Fruit fly (Drosophila melanogaster) whole organism, embryonic: ENCODE results near the gene CG2540.

Source experiments
- Aef1 ChIP-seq: fragments of 200-800 bp; sonication (Bioruptor generic); IDR thresholded peaks from 3 replicates; pipeline ENCODE4 v1.3.6; 2022; ENCODE audit warnings: missing biosample characterization, missing genetic modification characterization
- B-H1 ChIP-seq: fragments of 200-800 bp; sonication (Bioruptor generic); IDR thresholded peaks from 3 replicates; pipeline ENCODE4 v1.3.6; 2022; ENCODE audit warnings: missing biosample characterization, missing genetic modification characterization
- CG11247 ChIP-seq: fragments of 200-800 bp; sonication (Bioruptor generic); IDR thresholded peaks from 2 replicates; pipeline ENCODE4 v1.3.6; 2022; ENCODE audit warnings: missing biosample characterization, missing genetic modification characterization
- CG13123 ChIP-seq: fragments of 200-800 bp; sonication (Bioruptor generic); optimal IDR thresholded peaks from 2 replicates; lab custom pipeline; 2016; ENCODE audit warnings: missing biosample characterization, missing genetic modification characterization
- CG13624 ChIP-seq: fragments of 200-800 bp; sonication (Bioruptor generic); optimal IDR thresholded peaks from 2 replicates; lab custom pipeline; 2016; ENCODE audit warnings: missing biosample characterization, missing genetic modification characterization
- CG15269 ChIP-seq: fragments of 200-800 bp; sonication (Bioruptor generic); optimal IDR thresholded peaks from 2 replicates; lab custom pipeline; 2018; ENCODE audit warnings: missing biosample characterization, mild to moderate bottlenecking, missing genetic modification characterization, moderate library complexity
- CG15601 ChIP-seq: fragments of 200-800 bp; sonication (Bioruptor generic); optimal IDR thresholded peaks from 3 replicates; lab custom pipeline; 2019; ENCODE audit warnings: missing biosample characterization, mild to moderate bottlenecking, missing genetic modification characterization, moderate library complexity
- CG1603 ChIP-seq: fragments of 200-800 bp; sonication (Bioruptor generic); optimal IDR thresholded peaks from 2 replicates; lab custom pipeline; 2019; ENCODE audit warnings: missing biosample characterization, mild to moderate bottlenecking, missing genetic modification characterization, moderate library complexity
- CG17912 ChIP-seq: fragments of 200-800 bp; sonication (Bioruptor generic); optimal IDR thresholded peaks from 2 replicates; lab custom pipeline; 2018; ENCODE audit warnings: missing biosample characterization, mild to moderate bottlenecking, missing genetic modification characterization
- CG2129 ChIP-seq: fragments of 200-800 bp; sonication (Bioruptor generic); IDR thresholded peaks from 2 replicates; pipeline ENCODE4 v1.3.6; 2022; ENCODE audit warnings: missing biosample characterization, missing genetic modification characterization; ENCODE audit not compliant: partially characterized antibody
- CG33213 ChIP-seq: fragments of 200-800 bp; sonication (Bioruptor generic); optimal IDR thresholded peaks from 3 replicates; lab custom pipeline; 2016; ENCODE audit warnings: missing biosample characterization, missing genetic modification characterization
- CG4424 ChIP-seq: fragments of 200-800 bp; sonication (Bioruptor generic); optimal IDR thresholded peaks from 3 replicates; lab custom pipeline; 2016; ENCODE audit warnings: missing biosample characterization, missing genetic modification characterization
- CG6765 ChIP-seq: fragments of 200-800 bp; sonication (Bioruptor generic); optimal IDR thresholded peaks from 3 replicates; lab custom pipeline; 2017; ENCODE audit warnings: missing biosample characterization, mild to moderate bottlenecking, missing genetic modification characterization
- CG6854 ChIP-seq: fragments of 200-800 bp; sonication (Bioruptor generic); optimal IDR thresholded peaks from 3 replicates; lab custom pipeline; 2017; ENCODE audit warnings: missing biosample characterization, mild to moderate bottlenecking, missing genetic modification characterization
- CG7372 ChIP-seq: fragments of 200-800 bp; sonication (Bioruptor generic); IDR thresholded peaks from 2 replicates; pipeline ENCODE4 v1.3.6; 2022; ENCODE audit warnings: missing biosample characterization, missing genetic modification characterization
- CG7745 ChIP-seq: fragments of 200-800 bp; sonication (Bioruptor generic); optimal IDR thresholded peaks from 2 replicates; lab custom pipeline; 2018; ENCODE audit warnings: missing biosample characterization, mild to moderate bottlenecking, missing genetic modification characterization, moderate library complexity
- CG7928 ChIP-seq: fragments of 200-800 bp; sonication (Bioruptor generic); optimal IDR thresholded peaks from 2 replicates; lab custom pipeline; 2017; ENCODE audit warnings: missing biosample characterization, mild to moderate bottlenecking, missing genetic modification characterization
- CG7987 ChIP-seq: fragments of 200-800 bp; sonication (Bioruptor generic); optimal IDR thresholded peaks from 2 replicates; lab custom pipeline; 2018; ENCODE audit warnings: missing biosample characterization, mild to moderate bottlenecking, missing genetic modification characterization, moderate library complexity
- CG8359 ChIP-seq: fragments of 200-800 bp; sonication (Bioruptor generic); optimal IDR thresholded peaks from 2 replicates; lab custom pipeline; 2017; ENCODE audit warnings: missing biosample characterization, mild to moderate bottlenecking, missing genetic modification characterization, borderline replicate concordance
- CG8478 ChIP-seq: fragments of >200 bp; optimal IDR thresholded peaks from 2 replicates; lab custom pipeline; 2018
- D19A ChIP-seq: fragments of 200-800 bp; optimal IDR thresholded peaks from 3 replicates; lab custom pipeline; 2019; ENCODE audit warnings: missing biosample characterization, mild to moderate bottlenecking, missing genetic modification characterization, moderate library complexity
- Elba2 ChIP-seq: fragments of 200-800 bp; sonication (Bioruptor generic); optimal IDR thresholded peaks from 3 replicates; lab custom pipeline; 2016; ENCODE audit warnings: missing biosample characterization, missing genetic modification characterization
- H2.0 ChIP-seq: fragments of 200-800 bp; sonication (Bioruptor generic); IDR thresholded peaks from 2 replicates; pipeline ENCODE4 v1.3.6; 2022; ENCODE audit warnings: missing biosample characterization, missing genetic modification characterization
- Hand ChIP-seq: fragments of 200-800 bp; sonication (Bioruptor generic); optimal IDR thresholded peaks from 2 replicates; lab custom pipeline; 2017; ENCODE audit warnings: mild to moderate bottlenecking, missing biosample characterization, missing genetic modification reagents, missing genetic modification characterization
- Jarid2 ChIP-seq: fragments of 200-800 bp; sonication (Bioruptor generic); optimal IDR thresholded peaks from 3 replicates; lab custom pipeline; 2017; ENCODE audit warnings: mild to moderate bottlenecking, missing biosample characterization, missing genetic modification reagents, missing genetic modification characterization
- PHDP ChIP-seq: fragments of 200-800 bp; sonication (Bioruptor generic); optimal IDR thresholded peaks from 3 replicates; lab custom pipeline; 2018; ENCODE audit warnings: missing biosample characterization, mild to moderate bottlenecking, missing genetic modification characterization, moderate library complexity
- Ptx1 ChIP-seq: fragments of 200-800 bp; sonication (Bioruptor generic); IDR thresholded peaks from 2 replicates; pipeline ENCODE4 v1.3.6; 2022; ENCODE audit warnings: missing biosample characterization, missing genetic modification characterization
- Sin3A ChIP-seq: fragments of >200 bp; optimal IDR thresholded peaks from 2 replicates; lab custom pipeline; 2018
- Tbp ChIP-seq: fragments of >200 bp; optimal IDR thresholded peaks from 2 replicates; lab custom pipeline; 2018; ENCODE audit warnings: missing biosample characterization, missing genetic modification characterization
- Xrp1 ChIP-seq: fragments of 200-800 bp; sonication (Bioruptor generic); IDR thresholded peaks from 2 replicates; pipeline ENCODE4 v1.3.6; 2022; ENCODE audit warnings: missing biosample characterization, missing genetic modification characterization
- ap ChIP-seq: fragments of 200-800 bp; sonication (Bioruptor generic); IDR thresholded peaks from 2 replicates; pipeline ENCODE4 v1.3.6; 2022; ENCODE audit warnings: missing biosample characterization, missing genetic modification characterization
- crol ChIP-seq: fragments of 200-800 bp; sonication (Bioruptor generic); IDR thresholded peaks from 2 replicates; pipeline ENCODE4 v1.3.6; 2022; ENCODE audit warnings: missing biosample characterization, missing genetic modification characterization
- dimm ChIP-seq: fragments of 200-800 bp; sonication (Bioruptor generic); IDR thresholded peaks from 2 replicates; pipeline ENCODE4 v1.3.6; 2022; ENCODE audit warnings: missing biosample characterization, missing genetic modification characterization
- disco-r ChIP-seq: fragments of 200-800 bp; sonication (Bioruptor generic); optimal IDR thresholded peaks from 2 replicates; lab custom pipeline; 2016; ENCODE audit warnings: missing biosample characterization, missing genetic modification characterization
- eyg ChIP-seq: fragments of 200-800 bp; sonication (Bioruptor generic); optimal IDR thresholded peaks from 3 replicates; lab custom pipeline; 2016; ENCODE audit warnings: missing biosample characterization, missing genetic modification characterization
- gcm2 ChIP-seq: fragments of 200-800 bp; sonication (Bioruptor generic); optimal IDR thresholded peaks from 2 replicates; lab custom pipeline; 2016; ENCODE audit warnings: missing biosample characterization, missing genetic modification characterization
- gfzf ChIP-seq: fragments of 200-800 bp; sonication (Bioruptor generic); optimal IDR thresholded peaks from 2 replicates; lab custom pipeline; 2016; ENCODE audit warnings: missing biosample characterization, mild to moderate bottlenecking, missing genetic modification characterization, moderate library complexity
- gro ChIP-seq: fragments of 200-800 bp; sonication (Bioruptor generic); optimal IDR thresholded peaks from 2 replicates; lab custom pipeline; 2016; ENCODE audit warnings: missing biosample characterization, missing genetic modification characterization
- gsb ChIP-seq: fragments of 200-800 bp; sonication (Bioruptor generic); IDR thresholded peaks from 2 replicates; pipeline ENCODE4 v1.3.6; 2022; ENCODE audit warnings: missing biosample characterization, missing genetic modification characterization
- gt ChIP-seq: fragments of 200-800 bp; sonication (Bioruptor generic); IDR thresholded peaks from 2 replicates; pipeline ENCODE4 v1.3.6; 2022; ENCODE audit warnings: missing biosample characterization, missing genetic modification characterization
- kni ChIP-seq: fragments of 200-800 bp; sonication (Bioruptor generic); optimal IDR thresholded peaks from 3 replicates; lab custom pipeline; 2017; ENCODE audit warnings: mild to moderate bottlenecking, missing biosample characterization, missing genetic modification reagents, missing genetic modification characterization
- mirr ChIP-seq: fragments of 200-800 bp; sonication (Bioruptor generic); optimal IDR thresholded peaks from 3 replicates; lab custom pipeline; 2018; ENCODE audit warnings: missing biosample characterization, mild to moderate bottlenecking, missing genetic modification characterization
- onecut ChIP-seq: fragments of 200-800 bp; sonication (Bioruptor generic); IDR thresholded peaks from 2 replicates; pipeline ENCODE4 v1.3.6; 2022; ENCODE audit warnings: missing biosample characterization, missing genetic modification characterization
- pb ChIP-seq: fragments of 200-800 bp; sonication (Bioruptor generic); optimal IDR thresholded peaks from 3 replicates; lab custom pipeline; 2016; ENCODE audit warnings: missing biosample characterization, missing genetic modification characterization
- ranshi ChIP-seq: fragments of 200-800 bp; sonication (Bioruptor generic); IDR thresholded peaks from 2 replicates; pipeline ENCODE4 v1.3.6; 2022; ENCODE audit warnings: missing biosample characterization, missing genetic modification characterization
- row ChIP-seq: fragments of 200-800 bp; sonication (Bioruptor generic); IDR thresholded peaks from 3 replicates; pipeline ENCODE4 v1.3.6; 2022; ENCODE audit warnings: missing biosample characterization, missing genetic modification characterization
- slp2 ChIP-seq: fragments of 200-800 bp; sonication (Bioruptor generic); optimal IDR thresholded peaks from 2 replicates; lab custom pipeline; 2016; ENCODE audit warnings: missing biosample characterization, missing genetic modification characterization
- tgo ChIP-seq: fragments of 200-800 bp; sonication (Bioruptor generic); IDR thresholded peaks from 3 replicates; pipeline ENCODE4 v1.3.6; 2022; ENCODE audit warnings: missing biosample characterization, missing genetic modification characterization
- tin ChIP-seq: fragments of 200-800 bp; sonication (Bioruptor generic); optimal IDR thresholded peaks from 3 replicates; lab custom pipeline; 2016; ENCODE audit warnings: missing biosample characterization, missing genetic modification characterization
- unpg ChIP-seq: fragments of 200-800 bp; sonication (Bioruptor generic); optimal IDR thresholded peaks from 3 replicates; lab custom pipeline; 2018; ENCODE audit warnings: missing biosample characterization, mild to moderate bottlenecking, missing genetic modification characterization, moderate library complexity

CG2540 gene

dm6 chrX:12582984-12583869 is 46.5 kb upstream of the CG2540 start, which contains the start of gene Pits (continued):
- no peak for TF ChIP-seq gsb
- TF ChIP-seq Sin3A (lab: Kevin White, UChicago), result peak; percentile 67
- TF ChIP-seq tin (GFP tag; lab: Kevin White, UChicago), result peak; percentile 17
- no peak for TF ChIP-seq CG7745 (tag; lab: Kevin White, UChicago)
- peak; percentile 78 for TF ChIP-seq CG1603
- TF ChIP-seq CG6765 (GFP tag; lab: Kevin White, UChicago), result peak; percentile 33
- TF ChIP-seq dimm (GFP tag; lab: Robert Waterston, UW), result no peak
- peak; percentile 30; the same call in 1 of the 2 replicates for TF ChIP-seq onecut (GFP tag; lab: Robert Waterston, UW)
- TF ChIP-seq slp2 (GFP tag; lab: Kevin White, UChicago), result no peak
- TF ChIP-seq CG13624 (GFP tag; lab: Kevin White, UChicago), result peak; percentile 84
- 0 out of 2 replicates have a peak, but pooled peaks have one; percentile 53 for TF ChIP-seq crol (GFP tag; lab: Robert Waterston, UW)
- TF ChIP-seq CG2129 (GFP tag; lab: Robert Waterston, UW), result no peak
- TF ChIP-seq row (GFP tag; lab: Robert Waterston, UW), result peak; percentile 67
- peak; percentile 41 for TF ChIP-seq CG15269
- no peak for TF ChIP-seq eyg (GFP tag; lab: Kevin White, UChicago)
- no peak for TF ChIP-seq CG13123
- TF ChIP-seq disco-r (GFP tag; lab: Kevin White, UChicago), result no peak
- TF ChIP-seq CG7987 (GFP tag; lab: Kevin White, UChicago), result peak; percentile 90
- peak; percentile 87 for TF ChIP-seq CG33213 (GFP tag; lab: Kevin White, UChicago)
- TF ChIP-seq ranshi, result peak; percentile 62
- TF ChIP-seq mirr (GFP tag; lab: Kevin White, UChicago), result peak; percentile 83
- TF ChIP-seq Xrp1 (GFP tag; lab: Robert Waterston, UW), result peak; percentile 32; the same call in 1 of the 2 replicates
- TF ChIP-seq gfzf (GFP tag; lab: Kevin White, UChicago), result peak; percentile 99
- TF ChIP-seq CG6854 (GFP tag; lab: Kevin White, UChicago), result peak; percentile 55
- TF ChIP-seq CG15601 (tag; lab: Kevin White, UChicago), result peak; percentile 65
- TF ChIP-seq CG7372 (GFP tag; lab: Robert Waterston, UW), result no peak; the same call in 1 of the 2 replicates
- TF ChIP-seq gcm2, result peak; percentile 14
- peak; percentile 68 for TF ChIP-seq CG17912 (GFP tag; lab: Kevin White, UChicago)
- TF ChIP-seq CG8359 (GFP tag; lab: Kevin White, UChicago), result no peak
- TF ChIP-seq CG11247 (GFP tag; lab: Robert Waterston, UW), result no peak
- peak; percentile 65 for TF ChIP-seq CG7928 (GFP tag; lab: Kevin White, UChicago)
- peak; percentile 27 for TF ChIP-seq unpg (GFP tag; lab: Kevin White, UChicago)
- TF ChIP-seq Elba2 (GFP tag; lab: Kevin White, UChicago), result no peak
- peak; percentile 41; the same call in 2 of the 3 replicates for TF ChIP-seq tgo (GFP tag; lab: Robert Waterston, UW)
- no peak for TF ChIP-seq gt
- peak; percentile 96 for TF ChIP-seq Jarid2 (GFP tag; lab: Kevin White, UChicago)
- peak; percentile 61 for TF ChIP-seq Ptx1 (GFP tag; lab: Robert Waterston, UW)
- TF ChIP-seq CG4424 (GFP tag; lab: Kevin White, UChicago), result peak; percentile 24
- TF ChIP-seq pb, result peak; percentile 30
- no peak; the same call in 2 of the 3 replicates for TF ChIP-seq Aef1 (GFP tag; lab: Robert Waterston, UW)
- TF ChIP-seq kni, result no peak
- TF ChIP-seq H2.0, result no peak
- peak; percentile 87 for TF ChIP-seq gro (GFP tag; lab: Kevin White, UChicago)
- TF ChIP-seq B-H1 (GFP tag; lab: Robert Waterston, UW), result no peak
- TF ChIP-seq Tbp (GFP tag; lab: Kevin White, UChicago), result no peak
- no peak for TF ChIP-seq ap (GFP tag; lab: Robert Waterston, UW)
- peak; percentile 58 for TF ChIP-seq Hand (GFP tag; lab: Kevin White, UChicago)
- TF ChIP-seq D19A, result peak; percentile 23
- no peak for TF ChIP-seq CG8478 (lab: Kevin White, UChicago)
- TF ChIP-seq PHDP (tag; lab: Kevin White, UChicago), result peak; percentile 10
